Fruit fly (Drosophila melanogaster) whole organism, prepupa: ENCODE measurements around the gene CG32683.

Source experiments
- Blimp-1 ChIP-seq: fragments of 200-800 bp; sonication (Bioruptor generic); optimal IDR thresholded peaks from 3 replicates; lab custom pipeline; 2017; ENCODE audit warnings: missing biosample characterization, missing genetic modification characterization, mild to moderate bottlenecking, moderate library complexity, missing genetic modification reagents
- CG11902 ChIP-seq: fragments of 200-800 bp; sonication (Bioruptor generic); optimal IDR thresholded peaks from 3 replicates; lab custom pipeline; 2016; ENCODE audit warnings: missing biosample characterization, missing genetic modification characterization
- CG32006 ChIP-seq: fragments of 200-800 bp; sonication (Bioruptor generic); optimal IDR thresholded peaks from 3 replicates; lab custom pipeline; 2017; ENCODE audit warnings: missing biosample characterization, mild to moderate bottlenecking, missing genetic modification characterization
- CG6808 ChIP-seq: fragments of 200-800 bp; sonication (Bioruptor generic); optimal IDR thresholded peaks from 3 replicates; lab custom pipeline; 2017; ENCODE audit warnings: missing biosample characterization, missing genetic modification characterization, mild to moderate bottlenecking, moderate library complexity, missing genetic modification reagents
- CG8119 ChIP-seq: fragments of 200-800 bp; sonication (Bioruptor generic); IDR thresholded peaks from 3 replicates; pipeline ENCODE4 v1.3.6; 2022; ENCODE audit warnings: missing biosample characterization, missing genetic modification characterization
- CG8319 ChIP-seq: fragments of 200-800 bp; sonication (Bioruptor generic); optimal IDR thresholded peaks from 3 replicates; lab custom pipeline; 2016; ENCODE audit warnings: missing biosample characterization, missing genetic modification characterization
- Gug ChIP-seq: fragments of 200-800 bp; sonication (Bioruptor generic); IDR thresholded peaks from 2 replicates; pipeline ENCODE4 v1.3.6; 2022; ENCODE audit warnings: missing biosample characterization, missing genetic modification characterization
- Met ChIP-seq: fragments of 200-800 bp; sonication (Bioruptor generic); optimal IDR thresholded peaks from 3 replicates; lab custom pipeline; 2016; ENCODE audit warnings: missing biosample characterization, missing genetic modification characterization
- achi ChIP-seq: fragments of 200-800 bp; sonication (Bioruptor generic); optimal IDR thresholded peaks from 3 replicates; lab custom pipeline; 2016; ENCODE audit warnings: missing biosample characterization, missing genetic modification characterization
- fkh ChIP-seq: fragments of 200-800 bp; sonication (Bioruptor generic); optimal IDR thresholded peaks from 3 replicates; lab custom pipeline; 2017; ENCODE audit warnings: missing biosample characterization, mild to moderate bottlenecking, missing genetic modification characterization, moderate library complexity

- no peak for TF ChIP-seq Met (GFP tag; lab: Kevin White, UChicago)
- TF ChIP-seq CG11902 (GFP tag; lab: Kevin White, UChicago), result no peak
- TF ChIP-seq achi (GFP tag; lab: Kevin White, UChicago), result peak; percentile 77
- TF ChIP-seq CG6808 (GFP tag; lab: Kevin White, UChicago), result no peak
- TF ChIP-seq CG8119 (GFP tag; lab: Robert Waterston, UW), result no peak
- TF ChIP-seq CG8319, result no peak
- TF ChIP-seq fkh (GFP tag; lab: Kevin White, UChicago), result no peak
- no peak for TF ChIP-seq Blimp-1
- TF ChIP-seq CG32006 (GFP tag; lab: Kevin White, UChicago), result no peak
- TF ChIP-seq Gug (GFP tag; lab: Robert Waterston, UW), result no peak
Measured at dm6 chrX:10463056-10463710, 8.5 kb upstream of the CG32683 start.
